Worm (Caenorhabditis elegans): ENCODE results near the gene lea-1.

Gene lea-1

DNA sequence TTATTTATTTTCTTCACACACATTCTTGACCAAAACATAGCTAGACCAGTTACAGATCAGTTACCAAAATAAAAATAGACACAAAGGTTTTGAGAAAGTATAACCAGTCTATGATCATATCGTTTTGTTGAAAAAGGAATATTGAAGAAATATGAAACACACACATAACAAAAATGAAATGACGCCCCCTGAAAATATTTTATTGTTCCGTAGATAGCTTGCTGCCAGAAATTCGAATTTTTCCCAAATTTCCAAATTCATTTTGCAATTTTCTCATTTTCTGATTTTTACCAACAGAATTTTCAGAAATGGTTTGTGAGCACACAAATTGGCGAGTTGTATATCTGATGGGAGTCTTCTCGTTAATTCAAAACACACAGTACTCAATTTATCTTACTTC is 63.7 kb downstream of the lea-1 start, which contains the start of gene F57A8.7:
Gene F57A8.7, plus strand, starts transcription at position 301 of the 400 bp plus-strand sequence.
- TF ChIP-seq ama-1 (optimal IDR thresholded peaks at IDR 0.05) (no peak), zfp-3 (GFP tag; conservative IDR thresholded peaks at IDR 0.05) (no peak), ztf-11 (tag; optimal IDR thresholded peaks at IDR 0.05) (no peak), fkh-10 (GFP tag; optimal IDR thresholded peaks at IDR 0.05) (no peak), egl-43 (GFP tag; IDR thresholded peaks at IDR 0.05) (no peak), aha-1 (tag) (no peak), zfp-2 (tag; optimal IDR thresholded peaks at IDR 0.05) (no peak), saeg-2 (GFP tag; IDR thresholded peaks at IDR 0.05) (no peak), nhr-41 (GFP tag; IDR thresholded peaks at IDR 0.05) (no peak)

All from whole organism, L4 larva.